Worm (Caenorhabditis elegans): ENCODE results near the gene F09G2.1.

The F09G2.1 gene

DNA sequence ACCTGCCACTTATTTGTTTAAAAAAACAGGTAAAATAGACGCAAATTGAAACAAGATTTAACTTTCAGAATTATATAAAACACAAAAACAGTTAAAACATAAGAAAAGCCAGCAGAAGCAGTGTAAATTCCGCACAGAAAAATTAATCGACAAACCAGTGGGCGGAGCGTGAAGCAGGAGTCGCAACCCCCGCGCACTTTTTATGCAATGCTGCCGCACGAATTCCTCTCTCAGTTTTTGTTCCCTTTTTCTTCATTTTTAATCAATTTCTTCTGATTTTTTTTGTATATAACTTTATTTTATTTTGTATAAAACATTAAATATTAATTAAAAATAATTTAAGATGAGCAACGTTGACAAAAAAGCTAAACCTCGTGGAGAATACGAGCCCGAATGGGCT is 30.8 kb downstream of the F09G2.1 start, which contains the start of the genes gei-6 and krr-1 (continued):
- no peak for TF ChIP-seq gei-17 (GFP tag; optimal IDR thresholded peaks at IDR 0.05)
- TF ChIP-seq ceh-79 (tag; optimal IDR thresholded peaks at IDR 0.05), result no peak
- no peak for TF ChIP-seq hsf-1 (GFP tag; IDR thresholded peaks at IDR 0.05)
- no peak for TF ChIP-seq cebp-1 (GFP tag; IDR thresholded peaks at IDR 0.05)
- TF ChIP-seq cebp-1 (tag; optimal IDR thresholded peaks at IDR 0.05), result peak; percentile 51
- TF ChIP-seq egrh-3 (GFP tag; IDR thresholded peaks at IDR 0.05), result 0 out of 2 replicates have a peak, but pooled peaks have one; percentile 34
- TF ChIP-seq pha-4 (tag; optimal IDR thresholded peaks at IDR 0.05), result no peak
- 0 out of 2 replicates have a peak, but pooled peaks have one; percentile 37 for TF ChIP-seq attf-3 (GFP tag; conservative IDR thresholded peaks at IDR 0.05)
- TF ChIP-seq tbp1 (GFP tag; optimal IDR thresholded peaks at IDR 0.05), result peak; percentile 25
- no peak for TF ChIP-seq atf-7 (tag; optimal IDR thresholded peaks at IDR 0.05)
- peak; percentile 50 for TF ChIP-seq snpc-1.1 (tag; optimal IDR thresholded peaks at IDR 0.05; ENCODE audit: insufficient read depth)
- TF ChIP-seq hrde-1 (tag; optimal IDR thresholded peaks at IDR 0.05; ENCODE audit: borderline replicate concordance), result no peak
- TF ChIP-seq F49E8.2 (tag; optimal IDR thresholded peaks at IDR 0.05; ENCODE audit: insufficient read depth), result peak; percentile 8
- peak; percentile 15; the same call in 1 of the 2 replicates for TF ChIP-seq pbrm-1 (GFP tag; IDR thresholded peaks at IDR 0.05)
- no peak for TF ChIP-seq Y67H2A.10 (GFP tag; conservative IDR thresholded peaks at IDR 0.05)
- peak; percentile 62 for TF ChIP-seq snpc-3.4 (tag; optimal IDR thresholded peaks at IDR 0.05)
- TF ChIP-seq madf-6 (GFP tag; IDR thresholded peaks at IDR 0.05), result peak; percentile 55; the same call in 1 of the 2 replicates
- 0 out of 2 replicates have a peak, but pooled peaks have one; percentile 36 for TF ChIP-seq ekl-4 (GFP tag; IDR thresholded peaks at IDR 0.05)
- peak; percentile 52 for TF ChIP-seq ZK185.1 (tag; optimal IDR thresholded peaks at IDR 0.05; ENCODE audit: poor library complexity, severe bottlenecking)
- TF ChIP-seq ccch-3 (GFP tag; optimal IDR thresholded peaks at IDR 0.05), result no peak
- no peak for TF ChIP-seq madf-10 (tag; optimal IDR thresholded peaks at IDR 0.05)
- TF ChIP-seq snpc-1.3 (tag; optimal IDR thresholded peaks at IDR 0.05; ENCODE audit: insufficient read depth), result peak; percentile 55
- TF ChIP-seq mcd-1 (GFP tag; IDR thresholded peaks at IDR 0.05), result peak; percentile 65
- no peak for TF ChIP-seq B0261.1 (tag; optimal IDR thresholded peaks at IDR 0.05)
- TF ChIP-seq F57A8.1 (GFP tag; optimal IDR thresholded peaks at IDR 0.05), result no peak
- peak in 1 of 3 experiments; percentile 53 for TF ChIP-seq lin-35 (GFP tag; optimal IDR thresholded peaks at IDR 0.05)
- peak; percentile 9 for TF ChIP-seq ceh-27 (GFP tag; optimal IDR thresholded peaks at IDR 0.05)
- peak; percentile 42; the same call in 1 of the 2 replicates for TF ChIP-seq zfh-2 (GFP tag; conservative IDR thresholded peaks at IDR 0.05)
- no peak for TF ChIP-seq dpl-1 (GFP tag; optimal IDR thresholded peaks at IDR 0.05)

DNA sequence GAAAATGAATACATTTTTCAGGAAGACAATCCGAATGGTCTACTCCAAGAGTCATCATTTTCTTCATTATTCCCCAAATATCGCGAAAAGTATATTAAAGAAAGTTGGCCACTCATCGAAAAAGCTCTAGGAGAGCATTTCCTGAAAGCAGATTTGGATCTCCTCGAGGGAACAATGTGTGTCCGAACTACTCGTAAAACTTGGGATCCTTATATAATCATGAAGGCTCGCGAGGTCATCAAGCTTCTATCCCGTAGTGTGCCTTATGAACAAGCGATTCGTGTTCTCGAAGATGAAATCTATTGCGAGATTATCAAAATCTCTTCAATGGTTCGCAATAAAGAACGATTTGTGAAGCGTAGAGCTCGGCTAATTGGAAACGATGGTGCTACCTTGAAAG is 31.5 kb downstream of the F09G2.1 start:
- no peak for TF ChIP-seq attf-3 (GFP tag; conservative IDR thresholded peaks at IDR 0.05)
- no peak for TF ChIP-seq hsf-1 (GFP tag; IDR thresholded peaks at IDR 0.05)
- no peak for TF ChIP-seq madf-3 (GFP tag; IDR thresholded peaks at IDR 0.05)
- TF ChIP-seq F10E7.11 (tag; optimal IDR thresholded peaks at IDR 0.05), result no peak
- TF ChIP-seq hlh-12 (tag; optimal IDR thresholded peaks at IDR 0.05), result no peak
- TF ChIP-seq hlh-26 (GFP tag; conservative IDR thresholded peaks at IDR 0.05), result no peak
- no peak for TF ChIP-seq lir-1 (GFP tag; conservative IDR thresholded peaks at IDR 0.05)
- no peak for TF ChIP-seq ceh-40 (GFP tag; IDR thresholded peaks at IDR 0.05)
- TF ChIP-seq ztf-22 (GFP tag; optimal IDR thresholded peaks at IDR 0.05), result no peak
- no peak for TF ChIP-seq Y67H2A.10 (GFP tag; conservative IDR thresholded peaks at IDR 0.05)
- no peak for TF ChIP-seq Y95B8A.8 (GFP tag; IDR thresholded peaks at IDR 0.05)
- no peak for TF ChIP-seq hmg-20 (GFP tag; IDR thresholded peaks at IDR 0.05)
- no peak for TF ChIP-seq cebp-2 (GFP tag; IDR thresholded peaks at IDR 0.05)
- TF ChIP-seq tbp1 (GFP tag; optimal IDR thresholded peaks at IDR 0.05), result no peak
- no peak for TF ChIP-seq lsl-1 (GFP tag; optimal IDR thresholded peaks at IDR 0.05)
- TF ChIP-seq B0035.1 (tag; optimal IDR thresholded peaks at IDR 0.05), result no peak
- no peak for TF ChIP-seq ztf-26 (tag; optimal IDR thresholded peaks at IDR 0.05)
- no peak for TF ChIP-seq chd-7 (tag; optimal IDR thresholded peaks at IDR 0.05)
